Worm (Caenorhabditis elegans) whole organism, young adult: Measurements from ENCODE around the gene B0432.9.

Source experiments
- B0019.2 ChIP-seq: fragments of 200-800 bp; sonication (Bioruptor generic); conservative IDR thresholded peaks from 2 replicates; pipeline ENCODE4 v1.3.6; 2022; ENCODE audit warnings: missing genetic modification reagents, missing genetic modification characterization, missing compliant biosample characterization
- B0261.1 ChIP-seq: sonication (generic microtip); optimal IDR thresholded peaks from 2 replicates; lab custom pipeline; 2016; ENCODE audit warnings: mild to moderate bottlenecking, missing genetic modification characterization, moderate library complexity, missing compliant biosample characterization
- B0336.3 ChIP-seq: fragments of 200-800 bp; sonication (Bioruptor generic); IDR thresholded peaks from 2 replicates; pipeline ENCODE4 v1.3.6; 2022; ENCODE audit warnings: missing genetic modification characterization, missing compliant biosample characterization
- C17E4.6 ChIP-seq: fragments of 200-800 bp; sonication (Bioruptor generic); IDR thresholded peaks from 2 replicates; pipeline ENCODE4 v1.3.6; 2022; ENCODE audit warnings: missing genetic modification reagents, missing genetic modification characterization, missing compliant biosample characterization
- D2030.7 ChIP-seq: fragments of 200-800 bp; sonication (Bioruptor generic); IDR thresholded peaks from 2 replicates; pipeline ENCODE4 v1.3.6; 2022; ENCODE audit warnings: missing genetic modification reagents, missing genetic modification characterization, missing compliant biosample characterization
- F22D6.2 ChIP-seq: sonication (generic microtip); optimal IDR thresholded peaks from 2 replicates; lab custom pipeline; 2016; ENCODE audit warnings: mild to moderate bottlenecking, missing genetic modification characterization, missing compliant biosample characterization
- F49E8.2 ChIP-seq: sonication (generic microtip); optimal IDR thresholded peaks from 3 replicates; lab custom pipeline; 2017; ENCODE audit warnings: missing genetic modification characterization, mild to moderate bottlenecking, missing compliant biosample characterization, antibody characterized with exemption, moderate library complexity; ENCODE audit not compliant: insufficient read depth
- F57A8.1 ChIP-seq: fragments of 200-800 bp; sonication (Bioruptor generic); optimal IDR thresholded peaks from 2 replicates; lab custom pipeline; 2018; ENCODE audit warnings: mild to moderate bottlenecking, missing genetic modification characterization, moderate library complexity, missing compliant biosample characterization
- K11D2.4 ChIP-seq: fragments of 200-800 bp; sonication (Bioruptor generic); IDR thresholded peaks from 2 replicates; pipeline ENCODE4 v1.3.6; 2022; ENCODE audit warnings: missing genetic modification reagents, missing genetic modification characterization, missing compliant biosample characterization
- T26A5.8 ChIP-seq: sonication (generic microtip); optimal IDR thresholded peaks from 2 replicates; lab custom pipeline; 2016; ENCODE audit warnings: missing genetic modification characterization, missing compliant biosample characterization
- Y53G8AR.9 ChIP-seq: fragments of 200-800 bp; sonication (Bioruptor generic); conservative IDR thresholded peaks from 2 replicates; pipeline ENCODE4 v1.3.6; 2022; ENCODE audit warnings: missing genetic modification reagents, missing genetic modification characterization, missing compliant biosample characterization
- Y56A3A.18 ChIP-seq: fragments of 200-800 bp; sonication (Bioruptor generic); IDR thresholded peaks from 2 replicates; pipeline ENCODE4 v1.3.6; 2022; ENCODE audit warnings: missing genetic modification reagents, missing genetic modification characterization, missing compliant biosample characterization
- Y95B8A.8 ChIP-seq: fragments of 200-800 bp; sonication (Bioruptor generic); IDR thresholded peaks from 2 replicates; pipeline ENCODE4 v1.3.6; 2022; ENCODE audit warnings: missing genetic modification reagents, missing genetic modification characterization, missing compliant biosample characterization
- ZK185.1 ChIP-seq: sonication (generic microtip); optimal IDR thresholded peaks from 2 replicates; lab custom pipeline; 2016; ENCODE audit warnings: mild to moderate bottlenecking, missing genetic modification characterization, missing compliant biosample characterization; ENCODE audit not compliant: poor library complexity, severe bottlenecking
- ama-1 ChIP-seq, 3 experiments: fragments of 150-350 bp in 1 of 3; sonication (generic microtip) in 2 of 3; optimal IDR thresholded peaks; 2 replicates each; lab custom pipeline; 2014 to 2018; ENCODE audit warnings: missing biosample characterization in 2 of 3, missing genetic modification characterization in 2 of 3, missing genetic modification reagents in 2 of 3
- aptf-2 ChIP-seq: fragments of 200-800 bp; sonication (Bioruptor generic); conservative IDR thresholded peaks from 2 replicates; pipeline ENCODE4 v1.3.6; 2022; ENCODE audit warnings: missing genetic modification reagents, missing genetic modification characterization, missing compliant biosample characterization
- attf-6 ChIP-seq: fragments of 200-800 bp; sonication (Bioruptor generic); IDR thresholded peaks from 2 replicates; pipeline ENCODE4 v1.3.6; 2022; ENCODE audit warnings: missing genetic modification reagents, missing genetic modification characterization, missing compliant biosample characterization
- ccch-3 ChIP-seq: fragments of 200-800 bp; sonication (Bioruptor generic); optimal IDR thresholded peaks from 2 replicates; lab custom pipeline; 2018; ENCODE audit warnings: mild to moderate bottlenecking, missing genetic modification characterization, missing compliant biosample characterization
- ceh-100 ChIP-seq: fragments of 200-800 bp; sonication (Bioruptor generic); IDR thresholded peaks from 2 replicates; pipeline ENCODE4 v1.3.6; 2022; ENCODE audit warnings: missing genetic modification reagents, missing genetic modification characterization, missing compliant biosample characterization
- chd-7 ChIP-seq: sonication (generic microtip); optimal IDR thresholded peaks from 2 replicates; lab custom pipeline; 2016; ENCODE audit warnings: mild to moderate bottlenecking, missing genetic modification characterization, moderate library complexity, missing compliant biosample characterization
- dox-1 ChIP-seq: fragments of 200-800 bp; sonication (Bioruptor generic); IDR thresholded peaks from 2 replicates; pipeline ENCODE4 v1.3.6; 2022; ENCODE audit warnings: missing genetic modification reagents, missing genetic modification characterization, missing compliant biosample characterization
- dpff-1 ChIP-seq: sonication (generic microtip); optimal IDR thresholded peaks from 2 replicates; lab custom pipeline; 2017; ENCODE audit warnings: mild to moderate bottlenecking, missing genetic modification characterization, missing compliant biosample characterization
- dpl-1 ChIP-seq: fragments of 150-350 bp; optimal IDR thresholded peaks from 2 replicates; lab custom pipeline; 2014; ENCODE audit warnings: missing biosample characterization, missing genetic modification reagents, missing genetic modification characterization
- efl-1 ChIP-seq: fragments of 150-350 bp; optimal IDR thresholded peaks from 2 replicates; lab custom pipeline; 2014; ENCODE audit warnings: missing biosample characterization, missing genetic modification reagents, missing genetic modification characterization
- ets-4 ChIP-seq: fragments of 200-800 bp; sonication (Bioruptor generic); optimal IDR thresholded peaks from 2 replicates; lab custom pipeline; 2018; ENCODE audit warnings: mild to moderate bottlenecking, missing genetic modification characterization, missing compliant biosample characterization
- gei-17 ChIP-seq: fragments of 200-800 bp; sonication (Bioruptor generic); optimal IDR thresholded peaks from 2 replicates; lab custom pipeline; 2018; ENCODE audit warnings: mild to moderate bottlenecking, missing genetic modification characterization, missing compliant biosample characterization
- hrde-1 ChIP-seq: sonication (generic microtip); optimal IDR thresholded peaks from 2 replicates; lab custom pipeline; 2016; ENCODE audit warnings: missing genetic modification characterization, mild to moderate bottlenecking, missing compliant biosample characterization, moderate library complexity, missing genotype, missing genetic modification reagents, borderline replicate concordance
- let-526 ChIP-seq: fragments of 200-800 bp; sonication (Bioruptor generic); IDR thresholded peaks from 2 replicates; pipeline ENCODE4 v1.3.6; 2022; ENCODE audit warnings: missing genetic modification reagents, missing genetic modification characterization, missing compliant biosample characterization
- let-607 ChIP-seq, 2 experiments: fragments of 200-800 bp in 1 of 2; sonication (Bioruptor generic) in 1 of 2; sonication (generic microtip) in 1 of 2; optimal IDR thresholded peaks; 2 replicates each; lab custom pipeline; 2016 to 2018; ENCODE audit warnings: mild to moderate bottlenecking in 2 of 2, missing compliant biosample characterization in 2 of 2, missing genetic modification characterization in 2 of 2, moderate library complexity in 2 of 2, missing genotype in 1 of 2
- lir-1 ChIP-seq: fragments of 200-800 bp; sonication (Bioruptor generic); conservative IDR thresholded peaks from 2 replicates; pipeline ENCODE4 v1.3.6; 2022; ENCODE audit warnings: missing genetic modification reagents, missing genetic modification characterization, missing compliant biosample characterization
- mel-28 ChIP-seq: sonication (generic microtip); optimal IDR thresholded peaks from 2 replicates; lab custom pipeline; 2016; ENCODE audit warnings: borderline replicate concordance, mild to moderate bottlenecking, missing genetic modification characterization, missing compliant biosample characterization
- nfya-1 ChIP-seq: sonication (generic microtip); optimal IDR thresholded peaks from 2 replicates; lab custom pipeline; 2017; ENCODE audit warnings: antibody characterized with exemption, missing compliant biosample characterization, missing genetic modification characterization, borderline replicate concordance; ENCODE audit not compliant: insufficient read depth
- nfyb-1 ChIP-seq: fragments of 200-800 bp; sonication (Bioruptor generic); IDR thresholded peaks from 2 replicates; pipeline ENCODE4 v1.3.6; 2022; ENCODE audit warnings: missing genetic modification reagents, missing genetic modification characterization, missing compliant biosample characterization
- nhr-80 ChIP-seq: sonication (generic microtip); optimal IDR thresholded peaks from 2 replicates; lab custom pipeline; 2016; ENCODE audit warnings: missing genetic modification characterization, missing compliant biosample characterization
- pbrm-1 ChIP-seq: fragments of 200-800 bp; sonication (Bioruptor generic); IDR thresholded peaks from 2 replicates; pipeline ENCODE4 v1.3.6; 2022; ENCODE audit warnings: missing genetic modification reagents, missing genetic modification characterization, missing compliant biosample characterization
- rpc-1 ChIP-seq, 2 experiments: fragments of 150-350 bp in 1 of 2; sonication (generic microtip) in 1 of 2; optimal IDR thresholded peaks; 2 replicates each; lab custom pipeline; 2014 to 2018; ENCODE audit warnings: missing biosample characterization in 1 of 2, missing genetic modification characterization in 1 of 2, missing genetic modification reagents in 1 of 2, missing genotype in 1 of 2
- snpc-3.4 ChIP-seq: sonication (generic microtip); optimal IDR thresholded peaks from 2 replicates; lab custom pipeline; 2017; ENCODE audit warnings: missing genetic modification characterization, mild to moderate bottlenecking, missing compliant biosample characterization, antibody characterized with exemption, moderate library complexity, missing genotype, missing genetic modification reagents
- somi-1 ChIP-seq: fragments of 200-800 bp; sonication (Bioruptor generic); optimal IDR thresholded peaks from 2 replicates; lab custom pipeline; 2018; ENCODE audit warnings: mild to moderate bottlenecking, missing genetic modification characterization, missing compliant biosample characterization
- sptf-2 ChIP-seq: fragments of 200-800 bp; sonication (Bioruptor generic); optimal IDR thresholded peaks from 2 replicates; lab custom pipeline; 2018; ENCODE audit warnings: mild to moderate bottlenecking, missing genetic modification characterization, missing compliant biosample characterization
- tbp1 ChIP-seq: fragments of 200-800 bp; sonication (Bioruptor generic); optimal IDR thresholded peaks from 2 replicates; lab custom pipeline; 2018; ENCODE audit warnings: mild to moderate bottlenecking, missing genetic modification characterization, missing compliant biosample characterization
- ztf-18 ChIP-seq: sonication (generic microtip); optimal IDR thresholded peaks from 2 replicates; lab custom pipeline; 2016; ENCODE audit warnings: missing genotype, mild to moderate bottlenecking, missing genetic modification characterization, missing compliant biosample characterization
- ztf-25 ChIP-seq: fragments of 200-800 bp; sonication (Bioruptor generic); IDR thresholded peaks from 2 replicates; pipeline ENCODE4 v1.3.6; 2022; ENCODE audit warnings: missing genetic modification reagents, missing genetic modification characterization, missing compliant biosample characterization
- ztf-26 ChIP-seq: sonication (generic microtip); optimal IDR thresholded peaks from 2 replicates; lab custom pipeline; 2017; ENCODE audit warnings: missing genetic modification characterization, missing compliant biosample characterization
- ztf-28 ChIP-seq: fragments of 200-800 bp; sonication (Bioruptor generic); IDR thresholded peaks from 2 replicates; pipeline ENCODE4 v1.3.6; 2022; ENCODE audit warnings: missing genetic modification reagents, missing genetic modification characterization, missing compliant biosample characterization

The B0432.9 gene

DNA sequence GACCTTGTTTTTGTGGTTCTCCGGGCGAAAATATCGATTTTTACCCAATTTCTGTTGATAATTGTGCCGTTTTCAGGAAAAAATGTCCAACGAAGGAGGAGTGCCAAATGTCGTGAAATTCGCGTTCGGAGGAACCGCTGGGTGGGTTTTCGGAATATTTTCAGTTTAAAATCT, 2.9 kb upstream of the B0432.9 start, which contains the start of gene misc-1:
Gene misc-1 (plus strand): TSS at position 75 of the 174 bp plus-strand sequence.
- TF ChIP-seq let-526 (no peak), somi-1 (GFP tag; lab: Kevin White, UChicago) (no peak), F57A8.1 (no peak), let-607 (tag; optimal IDR thresholded peaks at IDR 0.05; lab: Kevin White, UChicago) (no peak), gei-17 (GFP tag; lab: Kevin White, UChicago) (no peak), ceh-100 (GFP tag; lab: Robert Waterston, UW) (no peak), nfyb-1 (GFP tag; lab: Robert Waterston, UW) (no peak), Y95B8A.8 (GFP tag; lab: Robert Waterston, UW) (no peak), B0261.1 (tag; lab: Kevin White, UChicago) (no peak), ztf-26 (no peak), ztf-25 (GFP tag; lab: Robert Waterston, UW) (no peak), pbrm-1 (GFP tag; lab: Robert Waterston, UW) (no peak)
- TF ChIP-seq, all 124 proteins: peak for 0

DNA sequence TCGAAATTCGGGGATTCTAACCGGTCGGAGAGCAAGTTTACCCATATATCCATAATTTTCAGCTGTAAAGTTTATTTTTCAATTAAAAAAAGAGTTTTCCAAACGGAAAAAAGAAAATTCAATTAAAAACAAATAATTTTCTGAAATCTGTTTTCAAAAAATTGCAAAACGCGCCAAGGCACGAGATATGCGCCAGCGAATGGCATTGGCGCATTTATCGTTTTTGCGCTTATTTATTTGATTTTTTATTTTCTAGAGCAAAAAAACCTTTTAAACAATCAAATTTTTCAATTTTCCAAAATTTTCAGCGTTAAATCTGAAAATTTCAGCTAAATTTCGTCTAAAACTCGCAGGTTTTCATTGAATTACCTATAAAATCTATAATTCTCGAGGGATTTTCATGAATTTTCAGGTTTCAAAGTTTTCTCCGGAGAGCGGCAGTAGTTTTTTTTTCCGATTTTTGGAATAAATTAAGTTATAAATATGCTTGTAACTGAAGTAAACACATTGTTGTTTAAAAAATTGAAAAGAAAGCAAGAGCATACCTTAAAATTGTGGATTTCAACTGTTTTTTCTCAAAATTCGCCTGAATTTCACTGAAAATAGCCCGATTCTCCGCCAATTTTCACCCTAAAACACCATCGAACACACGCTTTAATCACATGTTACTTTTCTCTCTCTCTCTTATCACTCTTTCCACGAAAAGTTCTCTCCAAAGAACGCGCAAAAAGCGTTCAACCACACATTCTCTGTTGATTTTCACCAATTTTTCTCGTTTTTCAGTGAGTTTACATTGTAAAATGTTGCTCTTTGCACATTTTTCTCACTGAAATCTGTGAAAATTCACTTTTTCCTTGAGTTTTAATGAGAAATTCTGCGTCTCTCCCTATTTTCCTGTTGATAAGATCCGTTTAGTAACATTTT, 2.4 kb upstream of the B0432.9 start, which contains the start of gene B0432.10:
Gene B0432.10 (minus strand): TSS at position 649 of the 924 bp plus-strand sequence.
- TF ChIP-seq gei-17 (GFP tag; lab: Kevin White, UChicago) = no peak
- no peak for TF ChIP-seq aptf-2
- no peak for TF ChIP-seq T26A5.8 (tag; lab: Kevin White, UChicago)
- TF ChIP-seq snpc-3.4 (tag; lab: Kevin White, UChicago) = no peak
- TF ChIP-seq attf-6 (GFP tag; lab: Robert Waterston, UW) = no peak
- TF ChIP-seq dox-1 (GFP tag; lab: Robert Waterston, UW) = peak; percentile 59
- TF ChIP-seq lir-1 = 0 out of 2 replicates have a peak, but pooled peaks have one; percentile 9
- TF ChIP-seq F49E8.2 (tag; lab: Kevin White, UChicago) = no peak
- TF ChIP-seq D2030.7 (GFP tag; lab: Robert Waterston, UW) = 0 out of 2 replicates have a peak, but pooled peaks have one; percentile 48
- no peak for TF ChIP-seq hrde-1 (tag; lab: Kevin White, UChicago)
- no peak for TF ChIP-seq dpff-1 (tag; lab: Kevin White, UChicago)
- TF ChIP-seq mel-28 (tag; lab: Kevin White, UChicago) = no peak
- no peak for TF ChIP-seq F22D6.2
- no peak for TF ChIP-seq rpc-1 (optimal IDR thresholded peaks at IDR 0.05; lab: Kevin White, UChicago)
- no peak for TF ChIP-seq rpc-1 (tag; optimal IDR thresholded peaks at IDR 0.05; lab: Kevin White, UChicago)
- peak; percentile 30 for TF ChIP-seq tbp1 (GFP tag; lab: Kevin White, UChicago)
- no peak for TF ChIP-seq sptf-2 (GFP tag; lab: Kevin White, UChicago)
- TF ChIP-seq ztf-18 = peak; percentile 94
- no peak for TF ChIP-seq nfya-1
- TF ChIP-seq B0336.3 (GFP tag; lab: Robert Waterston, UW) = peak; percentile 56; the same call in 1 of the 2 replicates
- no peak for TF ChIP-seq Y56A3A.18 (GFP tag; lab: Robert Waterston, UW)
- peak; percentile 86 for TF ChIP-seq dpl-1
- TF ChIP-seq nhr-80 (tag; lab: Kevin White, UChicago) = peak; percentile 6
- TF ChIP-seq B0261.1 (tag; lab: Kevin White, UChicago) = no peak
- TF ChIP-seq C17E4.6 (GFP tag; lab: Robert Waterston, UW) = no peak
- no peak for TF ChIP-seq ztf-28 (GFP tag; lab: Robert Waterston, UW)
- no peak for TF ChIP-seq ZK185.1 (tag; lab: Kevin White, UChicago)
- no peak for TF ChIP-seq B0019.2 (GFP tag; lab: Robert Waterston, UW)
- TF ChIP-seq K11D2.4 (GFP tag; lab: Robert Waterston, UW) = peak; percentile 70; the same call in 1 of the 2 replicates
- no peak for TF ChIP-seq ama-1 (optimal IDR thresholded peaks at IDR 0.05; lab: Kevin White, UChicago)
- no peak for TF ChIP-seq ama-1 (GFP tag; optimal IDR thresholded peaks at IDR 0.05; lab: Kevin White, UChicago)
- no peak for TF ChIP-seq ccch-3 (GFP tag; lab: Kevin White, UChicago)
- no peak for TF ChIP-seq ets-4 (GFP tag; lab: Kevin White, UChicago)
- peak; percentile 81 for TF ChIP-seq efl-1 (GFP tag; lab: Kevin White, UChicago)
- TF ChIP-seq Y53G8AR.9 (GFP tag; lab: Robert Waterston, UW) = peak; percentile 78; the same call in 1 of the 2 replicates
- no peak for TF ChIP-seq chd-7 (tag; lab: Kevin White, UChicago)
